Worm (Caenorhabditis elegans): Measurements from ENCODE around the gene D2062.13.
"Not testable (repeated sequence)": the region's sequence is repeated elsewhere in the genome, so short reads cannot be mapped to it uniquely, and the experiment has no call there.

The D2062.13 gene

ce11 chrII:2600176-2600575 lies 12.2 kb upstream of the D2062.13 start, which contains the start of gene F33H12.1:
TSS of gene F33H12.1 (plus strand) at chrII:2600476.
- TF ChIP-seq tbx-37 (GFP tag; conservative IDR thresholded peaks at IDR 0.05); hmbx-1 (tag; optimal IDR thresholded peaks at IDR 0.05); B0310.2 (tag; optimal IDR thresholded peaks at IDR 0.05): not testable (repeated sequence)

- TF ChIP-seq F13C5.2 (tag; optimal IDR thresholded peaks at IDR 0.05) (no peak), flt-1 (GFP tag; IDR thresholded peaks at IDR 0.05) (no peak), ets-7 (tag; optimal IDR thresholded peaks at IDR 0.05) (no peak), hmbx-1 (tag; optimal IDR thresholded peaks at IDR 0.05) (no peak), ceh-13 (GFP tag; optimal IDR thresholded peaks at IDR 0.05) (no peak), scrt-1 (GFP tag; IDR thresholded peaks at IDR 0.05) (no peak), hmg-4 (GFP tag; optimal IDR thresholded peaks at IDR 0.05) (no peak), ama-1 (optimal IDR thresholded peaks at IDR 0.05) (no peak)
Observed at ce11 chrII:2600931-2601330, 11.4 kb upstream of the D2062.13 start.

ce11 chrII:2605319-2605718 lies 7.1 kb upstream of the D2062.13 start, which contains the start of gene sri-77:
TSS of gene sri-77 (minus strand) at chrII:2605419.
- TF ChIP-seq tbx-11 (GFP tag; IDR thresholded peaks at IDR 0.05): no peak
- no peak for TF ChIP-seq F13C5.2 (tag; optimal IDR thresholded peaks at IDR 0.05)
- no peak for TF ChIP-seq ceh-36 (tag; optimal IDR thresholded peaks at IDR 0.05)
- TF ChIP-seq sea-1 (GFP tag; conservative IDR thresholded peaks at IDR 0.05): no peak
- TF ChIP-seq ama-1 (optimal IDR thresholded peaks at IDR 0.05): no peak
- no peak for TF ChIP-seq hmbx-1 (tag; optimal IDR thresholded peaks at IDR 0.05)
- TF ChIP-seq hnd-1 (tag; optimal IDR thresholded peaks at IDR 0.05): no peak
- no peak for TF ChIP-seq hmg-4 (GFP tag; optimal IDR thresholded peaks at IDR 0.05)
- TF ChIP-seq flt-1 (GFP tag; IDR thresholded peaks at IDR 0.05): no peak
- TF ChIP-seq ets-7 (tag; optimal IDR thresholded peaks at IDR 0.05): no peak

- TF ChIP-seq tra-4 (tag; optimal IDR thresholded peaks at IDR 0.05): no peak
- no peak for TF ChIP-seq tbx-11 (GFP tag; IDR thresholded peaks at IDR 0.05)
- TF ChIP-seq hnd-1 (tag; optimal IDR thresholded peaks at IDR 0.05): no peak
- no peak for TF ChIP-seq ceh-13 (GFP tag; optimal IDR thresholded peaks at IDR 0.05)
- no peak for TF ChIP-seq aly-1 (tag; optimal IDR thresholded peaks at IDR 0.05)
- TF ChIP-seq pes-1 (GFP tag; IDR thresholded peaks at IDR 0.05): no peak
- no peak for TF ChIP-seq scrt-1 (GFP tag; IDR thresholded peaks at IDR 0.05)
- TF ChIP-seq B0310.2 (tag; optimal IDR thresholded peaks at IDR 0.05): no peak
- no peak for TF ChIP-seq sea-1 (GFP tag; conservative IDR thresholded peaks at IDR 0.05)
- TF ChIP-seq F13C5.2 (tag; optimal IDR thresholded peaks at IDR 0.05): no peak
Observed at ce11 chrII:2610202-2610912, 2.0 kb upstream of the D2062.13 start, which contains the start of gene sri-38. TSS of gene sri-38 (plus strand) at chrII:2610862.

ce11 chrII:2611009-2611408 lies 1.4 kb upstream of the D2062.13 start:
- TF ChIP-seq hnd-1 (tag; optimal IDR thresholded peaks at IDR 0.05) (no peak), ceh-36 (tag; optimal IDR thresholded peaks at IDR 0.05) (peak; percentile 52)

ce11 chrII:2616634-2617033 lies 4.3 kb downstream of the D2062.13 start, which contains the start of gene msrp-5:
TSS of gene msrp-5 (plus strand) at chrII:2616934.
- TF ChIP-seq scrt-1 (GFP tag; IDR thresholded peaks at IDR 0.05); ceh-36 (tag; optimal IDR thresholded peaks at IDR 0.05); ama-1 (optimal IDR thresholded peaks at IDR 0.05): not testable (repeated sequence)

- TF ChIP-seq tra-4 (tag; optimal IDR thresholded peaks at IDR 0.05); tbx-37 (GFP tag; conservative IDR thresholded peaks at IDR 0.05); sea-1 (GFP tag; conservative IDR thresholded peaks at IDR 0.05): not testable (repeated sequence)
Observed at ce11 chrII:2619148-2619547, 6.8 kb downstream of the D2062.13 start, which contains the start of gene msrp-6. TSS of gene msrp-6 (plus strand) at chrII:2619448.

- no peak for TF ChIP-seq B0310.2 (tag; optimal IDR thresholded peaks at IDR 0.05)
- TF ChIP-seq aly-1 (tag; optimal IDR thresholded peaks at IDR 0.05): no peak
- no peak for TF ChIP-seq hnd-1 (tag; optimal IDR thresholded peaks at IDR 0.05)
- TF ChIP-seq tbx-11 (GFP tag; IDR thresholded peaks at IDR 0.05): no peak
- no peak for TF ChIP-seq pes-1 (GFP tag; IDR thresholded peaks at IDR 0.05)
- no peak for TF ChIP-seq tbx-37 (GFP tag; conservative IDR thresholded peaks at IDR 0.05)
- no peak for TF ChIP-seq flt-1 (GFP tag; IDR thresholded peaks at IDR 0.05)
- no peak for TF ChIP-seq hmg-4 (GFP tag; optimal IDR thresholded peaks at IDR 0.05)
- TF ChIP-seq tra-4 (tag; optimal IDR thresholded peaks at IDR 0.05): no peak
- no peak for TF ChIP-seq F13C5.2 (tag; optimal IDR thresholded peaks at IDR 0.05)
- no peak for TF ChIP-seq ets-7 (tag; optimal IDR thresholded peaks at IDR 0.05)
- no peak for TF ChIP-seq sea-1 (GFP tag; conservative IDR thresholded peaks at IDR 0.05)
- TF ChIP-seq ama-1 (optimal IDR thresholded peaks at IDR 0.05): no peak
- TF ChIP-seq ceh-13 (GFP tag; optimal IDR thresholded peaks at IDR 0.05): no peak
- no peak for TF ChIP-seq ceh-36 (tag; optimal IDR thresholded peaks at IDR 0.05)
Observed at ce11 chrII:2622480-2622879, 10.1 kb downstream of the D2062.13 start, which contains the start of gene D2062.5. TSS of gene D2062.5 (plus strand) at chrII:2622780.
